Fruit fly (Drosophila melanogaster): ENCODE measurements around the gene Zasp67.
A peak's percentile ranks its signal among the peaks of the same experiment; 100 is the strongest.

The Zasp67 gene

dm6 chr3L:9762036-9762597 is 35.4 kb downstream of the Zasp67 start (continued):
- TF ChIP-seq CG9876 (GFP tag; optimal IDR thresholded peaks at IDR 0.05) (no peak), corto (GFP tag; optimal IDR thresholded peaks at IDR 0.05) (no peak), tio (GFP tag; optimal IDR thresholded peaks at IDR 0.05) (no peak), CG4617 (GFP tag; optimal IDR thresholded peaks at IDR 0.05; ENCODE audit: borderline replicate concordance) (no peak), CG11398 (GFP tag; optimal IDR thresholded peaks at IDR 0.05) (no peak), CG17361 (GFP tag; IDR thresholded peaks at IDR 0.05) (no peak), sna (GFP tag; IDR thresholded peaks at IDR 0.05; ENCODE audit: partially characterized antibody) (no peak), vnd (GFP tag; IDR thresholded peaks at IDR 0.05; ENCODE audit: partially characterized antibody) (no peak), Rx (GFP tag; IDR thresholded peaks at IDR 0.05) (no peak), Dad (GFP tag; optimal IDR thresholded peaks at IDR 0.05) (no peak), Jarid2 (GFP tag; optimal IDR thresholded peaks at IDR 0.05) (no peak), CG18599 (GFP tag; optimal IDR thresholded peaks at IDR 0.05) (no peak), CG4820 (GFP tag; optimal IDR thresholded peaks at IDR 0.05) (no peak), tx (GFP tag; optimal IDR thresholded peaks at IDR 0.05) (no peak), CG14710 (tag; optimal IDR thresholded peaks at IDR 0.05) (no peak), CG30020 (tag; optimal IDR thresholded peaks at IDR 0.05) (no peak), ewg (GFP tag; optimal IDR thresholded peaks at IDR 0.05) (no peak), wek (GFP tag; optimal IDR thresholded peaks at IDR 0.05) (peak; percentile 12), CG14441 (GFP tag; IDR thresholded peaks at IDR 0.05) (no peak), onecut (GFP tag; IDR thresholded peaks at IDR 0.05) (peak; percentile 21; the same call in 1 of the 2 replicates), pum (GFP tag; optimal IDR thresholded peaks at IDR 0.05) (no peak), gt (GFP tag; IDR thresholded peaks at IDR 0.05) (no peak), sqz (GFP tag; optimal IDR thresholded peaks at IDR 0.05) (no peak), Ptx1 (GFP tag; IDR thresholded peaks at IDR 0.05) (no peak), wor (GFP tag; IDR thresholded peaks at IDR 0.05) (no peak), toy (GFP tag; IDR thresholded peaks at IDR 0.05) (no peak), crc (GFP tag; optimal IDR thresholded peaks at IDR 0.05) (no peak), schlank (tag; optimal IDR thresholded peaks at IDR 0.05) (no peak), CG15696 (tag; optimal IDR thresholded peaks at IDR 0.05) (no peak), CG8089 (GFP tag; optimal IDR thresholded peaks at IDR 0.05) (no peak), usp (GFP tag; optimal IDR thresholded peaks at IDR 0.05) (no peak), insv (GFP tag; optimal IDR thresholded peaks at IDR 0.05) (no peak), mld (GFP tag; IDR thresholded peaks at IDR 0.05; ENCODE audit: partially characterized antibody) (no peak), her (GFP tag; optimal IDR thresholded peaks at IDR 0.05) (peak; percentile 34), sob (GFP tag; IDR thresholded peaks at IDR 0.05) (no peak), CG31441 (GFP tag; IDR thresholded peaks at IDR 0.05) (no peak), trh (GFP tag; optimal IDR thresholded peaks at IDR 0.05) (no peak), CG4730 (GFP tag; IDR thresholded peaks at IDR 0.05) (no peak), Optix (GFP tag; IDR thresholded peaks at IDR 0.05) (no peak), Trl (optimal IDR thresholded peaks at IDR 0.05) (no peak), Trl (GFP tag; optimal IDR thresholded peaks at IDR 0.05) (no peak), Sox102F (GFP tag; optimal IDR thresholded peaks at IDR 0.05) (no peak), CG16863 (GFP tag; optimal IDR thresholded peaks at IDR 0.05) (no peak), CG12299 (tag; optimal IDR thresholded peaks at IDR 0.05) (no peak), fu2 (GFP tag; optimal IDR thresholded peaks at IDR 0.05) (no peak), CG30431 (GFP tag; optimal IDR thresholded peaks at IDR 0.05) (no peak), ind (GFP tag; optimal IDR thresholded peaks at IDR 0.05) (no peak)

Measured in whole organism, embryonic.